Worm (Caenorhabditis elegans) whole organism, L3 larva: ENCODE data around the gene R10E9.4.

ENCODE experiments used
- daf-12 ChIP-seq: fragments of 150-350 bp; optimal IDR thresholded peaks from 2 replicates; lab custom pipeline; 2014; ENCODE audit warnings: missing biosample characterization, missing genetic modification reagents, missing genetic modification characterization
- lin-15B ChIP-seq: fragments of 150-350 bp; optimal IDR thresholded peaks from 2 replicates; lab custom pipeline; 2014; ENCODE audit warnings: missing biosample characterization, missing genetic modification characterization
- nhr-28 ChIP-seq: fragments of 150-350 bp; optimal IDR thresholded peaks from 2 replicates; lab custom pipeline; 2014; ENCODE audit warnings: missing biosample characterization, missing genetic modification characterization

ce11 chrIII:3994457-3994856 is 21.9 kb upstream of the R10E9.4 start:
- no peak for TF ChIP-seq daf-12 (tag; lab: Kevin White, UChicago)
- TF ChIP-seq nhr-28: no peak
- TF ChIP-seq lin-15B: no peak
